Worm (Caenorhabditis elegans) whole organism, young adult: ENCODE results near the gene tdpo-1.

Experiments
- F49E8.2 ChIP-seq: sonication (generic microtip); optimal IDR thresholded peaks from 3 replicates; lab custom pipeline; 2017; ENCODE audit warnings: missing genetic modification characterization, mild to moderate bottlenecking, missing compliant biosample characterization, antibody characterized with exemption, moderate library complexity; ENCODE audit not compliant: insufficient read depth
- Y95B8A.8 ChIP-seq: fragments of 200-800 bp; sonication (Bioruptor generic); IDR thresholded peaks from 2 replicates; pipeline ENCODE4 v1.3.6; 2022; ENCODE audit warnings: missing genetic modification reagents, missing genetic modification characterization, missing compliant biosample characterization
- lag-1 ChIP-seq: fragments of 200-800 bp; sonication (Bioruptor generic); IDR thresholded peaks from 2 replicates; pipeline ENCODE4 v1.3.6; 2022; ENCODE audit warnings: missing genetic modification reagents, missing genetic modification characterization, missing compliant biosample characterization

DNA sequence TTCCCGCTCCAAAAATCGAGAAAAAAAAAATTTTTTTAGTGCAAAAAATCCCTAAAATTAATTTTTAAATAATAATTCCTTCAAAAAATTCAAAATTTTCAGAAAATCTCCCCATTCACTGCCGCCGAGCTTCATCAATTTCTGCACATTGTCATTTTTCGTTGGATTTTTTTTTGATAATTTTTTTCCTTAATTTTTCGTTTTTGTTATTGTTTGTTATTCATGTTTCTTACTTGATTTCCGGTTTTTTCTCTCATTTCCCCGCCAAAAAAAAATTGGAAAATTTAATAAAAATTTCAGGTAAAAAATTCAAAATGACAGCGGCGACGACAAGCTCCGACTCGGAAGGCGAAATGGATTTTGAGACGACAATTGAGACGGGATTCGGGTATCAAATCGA is 3.2 kb upstream of the tdpo-1 start, which contains the start of gene F52C12.6:
- TF ChIP-seq lag-1 (GFP tag; lab: Robert Waterston, UW) (no peak), Y95B8A.8 (GFP tag; lab: Robert Waterston, UW) (no peak), F49E8.2 (no peak)
